Fruit fly (Drosophila melanogaster): ENCODE data around the gene CG31126.

Gene CG31126

DNA sequence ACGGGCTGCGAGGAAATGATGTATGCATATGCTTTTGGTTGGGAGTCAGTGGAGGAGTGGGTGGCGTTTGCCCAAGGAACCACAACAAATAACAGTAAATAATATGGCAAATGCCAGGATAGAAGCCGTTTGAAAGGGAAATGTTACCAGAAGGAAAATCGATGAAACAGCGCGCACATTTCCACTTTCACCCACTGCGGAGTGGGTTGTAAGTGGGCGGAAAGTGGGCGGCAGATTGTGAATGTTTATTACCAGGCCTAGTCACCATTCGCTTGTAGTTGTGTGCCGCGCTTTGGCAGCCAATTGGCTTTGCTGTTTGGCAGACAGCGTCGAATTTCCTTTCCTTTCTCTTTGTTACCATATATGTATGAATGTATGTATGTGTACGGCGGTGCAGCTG, 12.2 kb downstream of the CG31126 start:
- no peak for TF ChIP-seq CG33017 (tag; optimal IDR thresholded peaks at IDR 0.05)
- no peak for TF ChIP-seq CG11617 (GFP tag; optimal IDR thresholded peaks at IDR 0.05)
- no peak for TF ChIP-seq cic (GFP tag; optimal IDR thresholded peaks at IDR 0.05)
- TF ChIP-seq ovo (GFP tag; optimal IDR thresholded peaks at IDR 0.05) = no peak
- TF ChIP-seq Clk (GFP tag; optimal IDR thresholded peaks at IDR 0.05) = no peak
- no peak for TF ChIP-seq Mnt (GFP tag; optimal IDR thresholded peaks at IDR 0.05)
- no peak for TF ChIP-seq CG5204 (GFP tag; optimal IDR thresholded peaks at IDR 0.05)
- TF ChIP-seq CG12768 (GFP tag; optimal IDR thresholded peaks at IDR 0.05) = no peak
- TF ChIP-seq CG14711 (tag; optimal IDR thresholded peaks at IDR 0.05) = no peak
- no peak for TF ChIP-seq cnc (optimal IDR thresholded peaks at IDR 0.05)
- no peak for TF ChIP-seq pad (GFP tag; optimal IDR thresholded peaks at IDR 0.05)
- no peak for TF ChIP-seq kay (GFP tag; ENCODE audit: borderline replicate concordance)
- no peak for TF ChIP-seq CG7101 (tag; optimal IDR thresholded peaks at IDR 0.05)
- no peak for TF ChIP-seq CG7045 (GFP tag; optimal IDR thresholded peaks at IDR 0.05)
- no peak for TF ChIP-seq Hr96 (GFP tag; optimal IDR thresholded peaks at IDR 0.05)
- no peak for TF ChIP-seq bab1 (GFP tag; optimal IDR thresholded peaks at IDR 0.05)
- no peak for TF ChIP-seq CG1620 (GFP tag; optimal IDR thresholded peaks at IDR 0.05)

DNA sequence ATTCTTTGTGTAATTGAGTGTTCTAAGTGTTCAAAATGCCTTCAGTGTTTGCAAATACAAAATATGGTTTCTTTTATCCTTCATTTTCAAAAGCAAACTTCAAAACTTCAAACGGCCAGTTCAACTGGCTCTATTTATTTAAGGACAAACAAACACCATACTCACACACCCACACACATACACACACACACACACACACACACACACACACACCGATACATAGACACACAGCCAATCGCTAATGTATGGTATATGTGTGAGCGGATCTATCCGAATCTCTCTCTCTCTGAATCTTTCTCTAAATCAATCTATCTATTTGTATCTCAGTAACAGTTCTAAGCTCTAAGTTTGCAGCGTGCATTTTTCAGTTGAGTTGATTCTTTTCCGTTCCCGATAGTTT, 33.4 kb downstream of the CG31126 start:
- TF ChIP-seq kay (GFP tag; ENCODE audit: borderline replicate concordance) (no peak), pad (GFP tag; optimal IDR thresholded peaks at IDR 0.05) (no peak), tj (GFP tag; optimal IDR thresholded peaks at IDR 0.05) (no peak)

- TF ChIP-seq toe (GFP tag; optimal IDR thresholded peaks at IDR 0.05) (no peak), kay (GFP tag; ENCODE audit: borderline replicate concordance) (no peak), CG5204 (GFP tag; optimal IDR thresholded peaks at IDR 0.05) (no peak), ovo (GFP tag; optimal IDR thresholded peaks at IDR 0.05) (no peak), CG11617 (GFP tag; optimal IDR thresholded peaks at IDR 0.05) (no peak), CG33017 (tag; optimal IDR thresholded peaks at IDR 0.05) (no peak), Mnt (GFP tag; optimal IDR thresholded peaks at IDR 0.05) (no peak)
Measured at dm6 chr3R:24699309-24699708, 39.9 kb downstream of the CG31126 start.

Measured in whole organism, adult.